Worm (Caenorhabditis elegans) whole organism, L4 larva: ENCODE data around the gene T05C12.1.

Source experiments
- F49E8.2 ChIP-seq: sonication (generic microtip); optimal IDR thresholded peaks from 2 replicates; lab custom pipeline; 2016; ENCODE audit warnings: missing compliant biosample characterization, mild to moderate bottlenecking, missing genetic modification characterization, borderline replicate concordance
- R02D3.7 ChIP-seq: fragments of 150-350 bp; sonication (generic microtip); optimal IDR thresholded peaks from 3 replicates; lab custom pipeline; 2014; ENCODE audit warnings: missing biosample characterization, missing genetic modification characterization
- Y48G9A.11 ChIP-seq: fragments of 200-800 bp; sonication (Bioruptor generic); IDR thresholded peaks from 2 replicates; pipeline ENCODE4 v1.3.6; 2022; ENCODE audit warnings: missing genetic modification reagents, missing genetic modification characterization, missing compliant biosample characterization
- Y5F2A.4 ChIP-seq: fragments of 200-800 bp; sonication (Bioruptor generic); optimal IDR thresholded peaks from 2 replicates; lab custom pipeline; 2018; ENCODE audit warnings: mild to moderate bottlenecking, missing genetic modification characterization, missing compliant biosample characterization
- Y75B8A.6 ChIP-seq: fragments of 200-800 bp; sonication (Bioruptor generic); IDR thresholded peaks from 2 replicates; pipeline ENCODE4 v1.3.6; 2022; ENCODE audit warnings: missing genetic modification reagents, missing genetic modification characterization, missing compliant biosample characterization
- ZK337.2 ChIP-seq: fragments of 200-800 bp; sonication (Bioruptor generic); IDR thresholded peaks from 2 replicates; pipeline ENCODE4 v1.3.6; 2022; ENCODE audit warnings: missing genetic modification reagents, missing genetic modification characterization, missing compliant biosample characterization
- arid-1 ChIP-seq: fragments of 200-800 bp; sonication (Bioruptor generic); conservative IDR thresholded peaks from 2 replicates; pipeline ENCODE4 v1.3.6; 2022; ENCODE audit warnings: missing genetic modification reagents, missing genetic modification characterization, missing compliant biosample characterization
- ceh-28 ChIP-seq: fragments of 150-350 bp; optimal IDR thresholded peaks from 2 replicates; lab custom pipeline; 2014; ENCODE audit warnings: missing biosample characterization, missing genetic modification reagents, missing genetic modification characterization
- ceh-32 ChIP-seq: sonication (generic microtip); optimal IDR thresholded peaks from 2 replicates; lab custom pipeline; 2016; ENCODE audit warnings: mild to moderate bottlenecking, missing genetic modification characterization, missing compliant biosample characterization; ENCODE audit not compliant: poor library complexity
- ceh-44 ChIP-seq: fragments of 200-800 bp; sonication (Bioruptor generic); IDR thresholded peaks from 2 replicates; pipeline ENCODE4 v1.3.6; 2022; ENCODE audit warnings: missing genetic modification reagents, missing genetic modification characterization, missing compliant biosample characterization
- ceh-62 ChIP-seq: sonication (generic microtip); optimal IDR thresholded peaks from 2 replicates; lab custom pipeline; 2017; ENCODE audit warnings: missing biosample characterization, missing genetic modification characterization
- ceh-82 ChIP-seq: sonication (generic microtip); optimal IDR thresholded peaks from 2 replicates; lab custom pipeline; 2017; ENCODE audit warnings: missing biosample characterization, missing genetic modification characterization
- ces-1 ChIP-seq: fragments of 150-350 bp; sonication (generic microtip); optimal IDR thresholded peaks from 4 replicates; lab custom pipeline; 2014; ENCODE audit warnings: missing biosample characterization, missing genetic modification reagents, missing genetic modification characterization
- ctbp-1 ChIP-seq: fragments of 200-800 bp; sonication (Bioruptor generic); IDR thresholded peaks from 2 replicates; pipeline ENCODE4 v1.3.6; 2022; ENCODE audit warnings: missing genetic modification reagents, missing genetic modification characterization, missing compliant biosample characterization
- daf-19 ChIP-seq: fragments of 200-800 bp; sonication (Bioruptor generic); conservative IDR thresholded peaks from 2 replicates; pipeline ENCODE4 v1.3.6; 2022; ENCODE audit warnings: missing genetic modification characterization, missing compliant biosample characterization
- dmd-6 ChIP-seq: fragments of 200-800 bp; sonication (Bioruptor generic); IDR thresholded peaks from 2 replicates; pipeline ENCODE4 v1.3.6; 2022; ENCODE audit warnings: missing genetic modification reagents, missing genetic modification characterization, missing compliant biosample characterization
- dmd-8 ChIP-seq: fragments of 200-800 bp; sonication (Bioruptor generic); IDR thresholded peaks from 2 replicates; pipeline ENCODE4 v1.3.6; 2022; ENCODE audit warnings: missing genetic modification characterization, missing compliant biosample characterization
- dpl-1 ChIP-seq: fragments of 150-350 bp; optimal IDR thresholded peaks from 2 replicates; lab custom pipeline; 2014; ENCODE audit warnings: missing biosample characterization, missing genetic modification reagents, missing genetic modification characterization
- dve-1 ChIP-seq: sonication (generic microtip); optimal IDR thresholded peaks from 2 replicates; lab custom pipeline; 2017; ENCODE audit warnings: antibody characterized with exemption, mild to moderate bottlenecking, missing genetic modification characterization, missing compliant biosample characterization; ENCODE audit not compliant: insufficient read depth
- egl-43 ChIP-seq: fragments of 200-800 bp; sonication (Bioruptor generic); IDR thresholded peaks from 2 replicates; pipeline ENCODE4 v1.3.6; 2022; ENCODE audit warnings: missing genetic modification reagents, missing genetic modification characterization, missing compliant biosample characterization
- gei-8 ChIP-seq: fragments of 200-800 bp; sonication (Bioruptor generic); optimal IDR thresholded peaks from 2 replicates; lab custom pipeline; 2018; ENCODE audit warnings: mild to moderate bottlenecking, missing genetic modification characterization, missing compliant biosample characterization
- hif-1 ChIP-seq, 2 experiments: sonication (generic microtip); optimal IDR thresholded peaks; 2 replicates each; lab custom pipeline; 2016 to 2017; ENCODE audit warnings: missing compliant biosample characterization in 2 of 2, missing genetic modification characterization in 2 of 2, missing genetic modification reagents in 2 of 2, missing genotype in 2 of 2, mild to moderate bottlenecking in 1 of 2
- hmg-1.1 ChIP-seq: fragments of 200-800 bp; sonication (Bioruptor generic); IDR thresholded peaks from 2 replicates; pipeline ENCODE4 v1.3.6; 2022; ENCODE audit warnings: missing genetic modification reagents, missing genetic modification characterization, missing compliant biosample characterization
- jun-1 ChIP-seq: fragments of 150-350 bp; optimal IDR thresholded peaks from 2 replicates; lab custom pipeline; 2014; ENCODE audit warnings: missing biosample characterization, missing genetic modification reagents, missing genetic modification characterization
- lin-1 ChIP-seq: fragments of 200-800 bp; sonication (Bioruptor generic); IDR thresholded peaks from 2 replicates; pipeline ENCODE4 v1.3.6; 2022; ENCODE audit warnings: missing genetic modification reagents, missing genetic modification characterization, missing compliant biosample characterization
- lin-13 ChIP-seq: fragments of 150-350 bp; optimal IDR thresholded peaks from 2 replicates; lab custom pipeline; 2014; ENCODE audit warnings: missing biosample characterization, missing genetic modification reagents, missing genetic modification characterization
- lin-15B ChIP-seq: fragments of 150-350 bp; sonication (generic microtip); optimal IDR thresholded peaks from 3 replicates; lab custom pipeline; 2014; ENCODE audit warnings: missing biosample characterization, missing genetic modification characterization
- lin-29 ChIP-seq: fragments of 200-800 bp; sonication (Bioruptor generic); IDR thresholded peaks from 2 replicates; pipeline ENCODE4 v1.3.6; 2022; ENCODE audit warnings: missing genetic modification reagents, missing genetic modification characterization, missing compliant biosample characterization
- lin-38 ChIP-seq: fragments of 200-800 bp; sonication (Bioruptor generic); IDR thresholded peaks from 2 replicates; pipeline ENCODE4 v1.3.6; 2022; ENCODE audit warnings: missing genetic modification reagents, missing genetic modification characterization, missing compliant biosample characterization
- madf-5 ChIP-seq, 2 experiments: fragments of 200-800 bp; sonication (Bioruptor generic); IDR thresholded peaks; 2 replicates each; pipeline ENCODE4 v1.3.6; 2022; ENCODE audit warnings: missing compliant biosample characterization in 2 of 2, missing genetic modification characterization in 2 of 2
- madf-9 ChIP-seq: fragments of 200-800 bp; sonication (Bioruptor generic); conservative IDR thresholded peaks from 2 replicates; pipeline ENCODE4 v1.3.6; 2022; ENCODE audit warnings: missing genetic modification reagents, missing genetic modification characterization, missing compliant biosample characterization
- mdl-1 ChIP-seq, 2 experiments: fragments of 150-350 bp in 1 of 2; sonication (generic microtip) in 1 of 2; optimal IDR thresholded peaks; 2 replicates each; lab custom pipeline; 2014 to 2017; ENCODE audit warnings: missing biosample characterization in 2 of 2, missing genetic modification characterization in 2 of 2
- mes-2 ChIP-seq: sonication (generic microtip); optimal IDR thresholded peaks from 2 replicates; lab custom pipeline; 2016; ENCODE audit warnings: missing genotype, mild to moderate bottlenecking, missing genetic modification characterization, missing compliant biosample characterization; ENCODE audit not compliant: poor library complexity, severe bottlenecking
- mxl-3 ChIP-seq: fragments of 200-800 bp; sonication (Bioruptor generic); optimal IDR thresholded peaks from 2 replicates; lab custom pipeline; 2018; ENCODE audit warnings: mild to moderate bottlenecking, missing genetic modification characterization, missing compliant biosample characterization
- nhr-237 ChIP-seq: sonication (generic microtip); optimal IDR thresholded peaks from 2 replicates; lab custom pipeline; 2017; ENCODE audit warnings: missing biosample characterization, missing genetic modification characterization
- nhr-28 ChIP-seq: fragments of 150-350 bp; optimal IDR thresholded peaks from 2 replicates; lab custom pipeline; 2014; ENCODE audit warnings: missing biosample characterization, missing genetic modification characterization
- nhr-41 ChIP-seq: fragments of 200-800 bp; sonication (Bioruptor generic); IDR thresholded peaks from 2 replicates; pipeline ENCODE4 v1.3.6; 2022; ENCODE audit warnings: missing genetic modification reagents, missing genetic modification characterization, missing compliant biosample characterization
- nhr-42 ChIP-seq: fragments of 200-800 bp; sonication (Bioruptor generic); IDR thresholded peaks from 2 replicates; pipeline ENCODE4 v1.3.6; 2022; ENCODE audit warnings: missing genetic modification characterization, missing compliant biosample characterization
- nhr-76 ChIP-seq: fragments of 150-350 bp; optimal IDR thresholded peaks from 2 replicates; lab custom pipeline; 2014; ENCODE audit warnings: missing biosample characterization, missing genetic modification characterization
- nhr-77 ChIP-seq: fragments of 150-350 bp; optimal IDR thresholded peaks from 2 replicates; lab custom pipeline; 2014; ENCODE audit warnings: missing biosample characterization, missing genetic modification characterization
- pha-4 ChIP-seq, 2 experiments: fragments of 150-350 bp in 1 of 2; fragments of 200-800 bp in 1 of 2; sonication (Bioruptor generic) in 1 of 2; IDR thresholded peaks in 1 of 2; optimal IDR thresholded peaks in 1 of 2; 2 replicates each; pipeline versions ENCODE4 v1.3.6 to Lab custom; 2014 to 2022; ENCODE audit warnings: missing genetic modification characterization in 2 of 2, missing genetic modification reagents in 2 of 2, missing biosample characterization in 1 of 2, missing compliant biosample characterization in 1 of 2
- php-3 ChIP-seq: fragments of 200-800 bp; sonication (Bioruptor generic); IDR thresholded peaks from 2 replicates; pipeline ENCODE4 v1.3.6; 2022; ENCODE audit warnings: missing genetic modification reagents, missing genetic modification characterization, missing compliant biosample characterization
- rbr-2 ChIP-seq: sonication (generic microtip); optimal IDR thresholded peaks from 2 replicates; lab custom pipeline; 2016; ENCODE audit warnings: missing genotype, missing genetic modification characterization, missing compliant biosample characterization
- skn-1 ChIP-seq: fragments of 150-350 bp; optimal IDR thresholded peaks from 2 replicates; lab custom pipeline; 2014; ENCODE audit warnings: missing biosample characterization, missing genetic modification characterization
- snpc-4 ChIP-seq: fragments of 150-350 bp; optimal IDR thresholded peaks from 2 replicates; lab custom pipeline; 2014; ENCODE audit warnings: missing biosample characterization, missing genetic modification characterization
- spr-1 ChIP-seq: sonication (generic microtip); optimal IDR thresholded peaks from 2 replicates; lab custom pipeline; 2016; ENCODE audit warnings: mild to moderate bottlenecking, missing genetic modification characterization, missing compliant biosample characterization
- tag-97 ChIP-seq: fragments of 200-800 bp; sonication (Bioruptor generic); IDR thresholded peaks from 2 replicates; pipeline ENCODE4 v1.3.6; 2022; ENCODE audit warnings: missing genetic modification characterization, missing compliant biosample characterization
- tra-1 ChIP-seq: fragments of 200-800 bp; sonication (Bioruptor generic); IDR thresholded peaks from 2 replicates; pipeline ENCODE4 v1.3.6; 2022; ENCODE audit warnings: missing genetic modification reagents, missing genetic modification characterization, missing compliant biosample characterization
- unc-39 ChIP-seq: sonication (generic microtip); optimal IDR thresholded peaks from 2 replicates; lab custom pipeline; 2017; ENCODE audit warnings: missing biosample characterization, missing genetic modification characterization
- zfp-3 ChIP-seq: fragments of 200-800 bp; sonication (Bioruptor generic); conservative IDR thresholded peaks from 2 replicates; pipeline ENCODE4 v1.3.6; 2022; ENCODE audit warnings: missing genetic modification reagents, missing genetic modification characterization, missing compliant biosample characterization
- zip-11 ChIP-seq: fragments of 200-800 bp; sonication (Bioruptor generic); IDR thresholded peaks from 2 replicates; pipeline ENCODE4 v1.3.6; 2022; ENCODE audit warnings: missing genetic modification characterization, missing compliant biosample characterization
- zip-2 ChIP-seq: fragments of 150-350 bp; optimal IDR thresholded peaks from 2 replicates; lab custom pipeline; 2014; ENCODE audit warnings: missing biosample characterization, missing genetic modification characterization

The T05C12.1 gene

DNA sequence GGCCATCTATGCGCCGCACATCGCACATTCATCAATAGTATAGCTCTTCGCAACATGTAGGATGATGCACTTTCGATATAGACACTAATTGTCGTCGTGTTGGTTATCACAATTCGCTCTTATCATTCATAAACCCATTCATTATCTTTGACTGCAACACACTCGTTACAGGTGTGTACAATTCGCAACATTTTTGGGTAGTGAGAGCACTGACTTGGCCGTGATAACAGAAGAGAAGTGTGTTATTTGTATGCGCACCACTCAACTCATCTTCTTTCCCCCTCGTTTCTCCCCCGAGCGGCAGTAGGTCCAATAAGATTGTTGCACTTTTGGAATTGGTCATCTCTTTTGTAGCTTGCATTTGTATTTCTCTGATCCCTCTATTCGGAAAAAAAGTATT lies 46.2 kb upstream of the T05C12.1 start (continued):
- TF ChIP-seq lin-29 (GFP tag; lab: Robert Waterston, UW): no peak
- no peak for TF ChIP-seq tag-97 (GFP tag; lab: Robert Waterston, UW)
- no peak for TF ChIP-seq ctbp-1 (GFP tag; lab: Robert Waterston, UW)
- TF ChIP-seq Y5F2A.4: no peak
- TF ChIP-seq zip-2 (tag; lab: Kevin White, UChicago): no peak
- no peak for TF ChIP-seq Y75B8A.6 (GFP tag; lab: Robert Waterston, UW)
- TF ChIP-seq madf-9 (GFP tag; lab: Robert Waterston, UW): no peak
- no peak for TF ChIP-seq F49E8.2
- TF ChIP-seq unc-39: no peak
- no peak for TF ChIP-seq ceh-32 (tag; lab: Kevin White, UChicago)
- TF ChIP-seq dpl-1: no peak
- no peak for TF ChIP-seq zfp-3 (GFP tag; lab: Robert Waterston, UW)
- no peak for TF ChIP-seq skn-1 (tag; lab: Kevin White, UChicago)
- no peak for TF ChIP-seq lin-13
- TF ChIP-seq ceh-44 (GFP tag; lab: Robert Waterston, UW): no peak
- no peak for TF ChIP-seq rbr-2 (tag; lab: Kevin White, UChicago)
- TF ChIP-seq mdl-1 (tag; optimal IDR thresholded peaks at IDR 0.05; lab: Kevin White, UChicago): no peak
- TF ChIP-seq hmg-1.1 (GFP tag; lab: Robert Waterston, UW): no peak
- TF ChIP-seq gei-8 (GFP tag; lab: Kevin White, UChicago): no peak
- TF ChIP-seq nhr-77: peak; percentile 57
- TF ChIP-seq ceh-62 (tag; lab: Kevin White, UChicago): no peak
- TF ChIP-seq tra-1: no peak
- TF ChIP-seq dve-1 (tag; lab: Kevin White, UChicago): peak; percentile 50
- TF ChIP-seq nhr-76: no peak
- TF ChIP-seq mxl-3 (GFP tag; lab: Kevin White, UChicago): peak; percentile 73
- no peak for TF ChIP-seq zip-11 (GFP tag; lab: Robert Waterston, UW)
- TF ChIP-seq jun-1 (tag; lab: Kevin White, UChicago): no peak
- no peak for TF ChIP-seq nhr-237
- TF ChIP-seq snpc-4 (tag; lab: Kevin White, UChicago): no peak
- TF ChIP-seq spr-1: no peak
- no peak for TF ChIP-seq Y48G9A.11 (GFP tag; lab: Robert Waterston, UW)
- TF ChIP-seq ceh-82 (tag; lab: Kevin White, UChicago): no peak
- no peak for TF ChIP-seq lin-38 (GFP tag; lab: Robert Waterston, UW)
- TF ChIP-seq php-3 (GFP tag; lab: Robert Waterston, UW): peak; percentile 23; the same call in 1 of the 2 replicates
- TF ChIP-seq daf-19 (GFP tag; lab: Robert Waterston, UW): no peak
- TF ChIP-seq lin-1: no peak
- TF ChIP-seq lin-15B (tag; lab: Kevin White, UChicago): no peak
- no peak for TF ChIP-seq nhr-42
- TF ChIP-seq ces-1 (GFP tag; lab: Kevin White, UChicago): no peak
- no peak for TF ChIP-seq ceh-28 (tag; lab: Kevin White, UChicago)
- no peak for TF ChIP-seq dmd-8 (GFP tag; lab: Robert Waterston, UW)
- TF ChIP-seq nhr-41 (GFP tag; lab: Robert Waterston, UW): no peak
- TF ChIP-seq madf-5 (GFP tag; IDR thresholded peaks at IDR 0.05; lab: Robert Waterston, UW): no peak
- TF ChIP-seq dmd-6 (GFP tag; lab: Robert Waterston, UW): peak; percentile 72
- TF ChIP-seq arid-1 (GFP tag; lab: Robert Waterston, UW): no peak
- no peak for TF ChIP-seq egl-43 (GFP tag; lab: Robert Waterston, UW)
- peak; percentile 96 for TF ChIP-seq nhr-28
- peak; percentile 54 for TF ChIP-seq mes-2 (tag; lab: Kevin White, UChicago)
- no peak for TF ChIP-seq hif-1 (tag; optimal IDR thresholded peaks at IDR 0.05; lab: Kevin White, UChicago)
- no peak for TF ChIP-seq pha-4 (GFP tag; IDR thresholded peaks at IDR 0.05; lab: Robert Waterston, UW)
- no peak for TF ChIP-seq pha-4 (tag; optimal IDR thresholded peaks at IDR 0.05; lab: Kevin White, UChicago)
- TF ChIP-seq ZK337.2 (GFP tag; lab: Robert Waterston, UW): no peak
- TF ChIP-seq R02D3.7: no peak
